Fruit fly (Drosophila melanogaster) whole organism, pupa: ENCODE data around the gene CG14034.
A peak's percentile ranks its signal among the peaks of the same experiment; 100 is the strongest.

Source experiments
- CG10348 ChIP-seq: fragments of 200-800 bp; sonication (Bioruptor generic); IDR thresholded peaks from 2 replicates; pipeline ENCODE4 v1.3.6; 2022; ENCODE audit warnings: missing biosample characterization, missing genetic modification characterization
- CG12605 ChIP-seq: fragments of 200-800 bp; sonication (Bioruptor generic); IDR thresholded peaks from 2 replicates; pipeline ENCODE4 v1.3.6; 2022; ENCODE audit warnings: missing biosample characterization, missing genetic modification characterization
- CG13204 ChIP-seq: fragments of 200-800 bp; sonication (Bioruptor generic); optimal IDR thresholded peaks from 2 replicates; lab custom pipeline; 2018; ENCODE audit warnings: missing biosample characterization, mild to moderate bottlenecking, missing genetic modification characterization, moderate library complexity
- CG14655 ChIP-seq: fragments of 200-800 bp; sonication (Bioruptor generic); optimal IDR thresholded peaks from 3 replicates; lab custom pipeline; 2017; ENCODE audit warnings: mild to moderate bottlenecking, missing biosample characterization, missing genetic modification reagents, missing genetic modification characterization
- CG15710 ChIP-seq: fragments of 200-800 bp; sonication (Bioruptor generic); optimal IDR thresholded peaks from 2 replicates; lab custom pipeline; 2018; ENCODE audit warnings: missing biosample characterization, mild to moderate bottlenecking, missing genetic modification characterization, moderate library complexity
- CG17806 ChIP-seq: fragments of 200-800 bp; sonication (Bioruptor generic); optimal IDR thresholded peaks from 2 replicates; lab custom pipeline; 2018; ENCODE audit warnings: missing biosample characterization, mild to moderate bottlenecking, missing genetic modification characterization, moderate library complexity
- CG32121 ChIP-seq: fragments of 200-800 bp; sonication (Bioruptor generic); IDR thresholded peaks from 2 replicates; pipeline ENCODE4 v1.3.6; 2022; ENCODE audit warnings: missing biosample characterization, missing genetic modification characterization
- CG34367 ChIP-seq: fragments of 200-800 bp; sonication (Bioruptor generic); optimal IDR thresholded peaks from 2 replicates; lab custom pipeline; 2018; ENCODE audit warnings: missing biosample characterization, mild to moderate bottlenecking, missing genetic modification characterization
- CG4496 ChIP-seq: fragments of 200-800 bp; sonication (Bioruptor generic); IDR thresholded peaks from 3 replicates; pipeline ENCODE4 v1.3.6; 2022; ENCODE audit warnings: missing biosample characterization, missing genetic modification characterization
- CG8159 ChIP-seq: fragments of 200-800 bp; sonication (Bioruptor generic); optimal IDR thresholded peaks from 3 replicates; lab custom pipeline; 2018; ENCODE audit warnings: missing biosample characterization, mild to moderate bottlenecking, missing genetic modification characterization, moderate library complexity
- CG8301 ChIP-seq: fragments of 200-800 bp; sonication (Bioruptor generic); optimal IDR thresholded peaks from 2 replicates; lab custom pipeline; 2018; ENCODE audit warnings: missing biosample characterization, mild to moderate bottlenecking, missing genetic modification characterization
- CG9948 ChIP-seq: fragments of 200-800 bp; sonication (Bioruptor generic); optimal IDR thresholded peaks from 2 replicates; lab custom pipeline; 2018; ENCODE audit warnings: missing biosample characterization, mild to moderate bottlenecking, missing genetic modification characterization, moderate library complexity
- D1 ChIP-seq: fragments of 200-800 bp; sonication (Bioruptor generic); optimal IDR thresholded peaks from 2 replicates; lab custom pipeline; 2018; ENCODE audit warnings: missing biosample characterization, mild to moderate bottlenecking, missing genetic modification characterization, moderate library complexity
- EcR ChIP-seq: fragments of 200-800 bp; sonication (Bioruptor generic); optimal IDR thresholded peaks from 3 replicates; lab custom pipeline; 2019; ENCODE audit warnings: missing biosample characterization, missing genetic modification characterization, mild to moderate bottlenecking, moderate library complexity, missing genetic modification reagents
- Ets98B ChIP-seq: fragments of 200-800 bp; sonication (Bioruptor generic); IDR thresholded peaks from 2 replicates; pipeline ENCODE4 v1.3.6; 2022; ENCODE audit warnings: missing biosample characterization, missing genetic modification characterization
- Pif1A ChIP-seq: fragments of 200-800 bp; sonication (Bioruptor generic); optimal IDR thresholded peaks from 3 replicates; lab custom pipeline; 2016; ENCODE audit warnings: missing biosample characterization, missing genetic modification characterization
- Pif1B ChIP-seq: fragments of 200-800 bp; sonication (Bioruptor generic); optimal IDR thresholded peaks from 3 replicates; lab custom pipeline; 2016; ENCODE audit warnings: missing biosample characterization, missing genetic modification characterization
- Snoo ChIP-seq: fragments of 200-800 bp; sonication (Bioruptor generic); optimal IDR thresholded peaks from 3 replicates; lab custom pipeline; 2017; ENCODE audit warnings: missing biosample characterization, mild to moderate bottlenecking, missing genetic modification characterization, inconsistent platforms
- fd96Ca ChIP-seq: fragments of 200-800 bp; sonication (Bioruptor generic); IDR thresholded peaks from 3 replicates; pipeline ENCODE4 v1.3.6; 2022; ENCODE audit warnings: missing biosample characterization, missing genetic modification characterization
- gl ChIP-seq: fragments of 200-800 bp; sonication (Bioruptor generic); optimal IDR thresholded peaks from 2 replicates; lab custom pipeline; 2018; ENCODE audit warnings: missing biosample characterization, mild to moderate bottlenecking, missing genetic modification characterization
- rn ChIP-seq: fragments of 200-800 bp; sonication (Bioruptor generic); IDR thresholded peaks from 2 replicates; pipeline ENCODE4 v1.3.6; 2022; ENCODE audit warnings: missing biosample characterization, missing genetic modification characterization

The CG14034 gene

DNA sequence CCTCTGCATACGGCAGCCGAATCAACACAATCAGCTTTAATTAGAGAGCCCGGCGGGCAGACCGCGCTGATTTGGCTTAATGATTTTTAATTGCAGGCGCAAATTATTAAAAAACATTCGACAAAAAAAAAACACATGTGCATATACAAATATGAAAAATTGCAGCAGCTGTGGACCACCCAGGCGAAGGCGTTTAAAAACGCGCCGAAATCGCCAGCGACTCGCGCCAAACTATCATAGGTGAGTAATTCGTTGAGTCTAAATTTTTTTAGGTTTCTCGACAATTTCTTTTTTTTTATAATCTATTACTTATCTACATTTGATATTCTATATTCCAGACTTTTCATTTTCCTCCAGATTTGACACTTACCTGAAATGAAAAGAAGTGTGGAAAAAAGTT is 12.9 kb upstream of the CG14034 start:
- no peak for TF ChIP-seq CG17806
- TF ChIP-seq EcR (GFP tag; lab: Kevin White, UChicago), result no peak
- no peak for TF ChIP-seq Pif1B
- TF ChIP-seq CG15710 (tag; lab: Kevin White, UChicago), result no peak
- no peak for TF ChIP-seq D1 (tag; lab: Kevin White, UChicago)
- TF ChIP-seq fd96Ca (GFP tag; lab: Robert Waterston, UW), result no peak
- TF ChIP-seq CG4496 (GFP tag; lab: Robert Waterston, UW), result no peak
- no peak for TF ChIP-seq CG10348
- no peak for TF ChIP-seq Pif1A (GFP tag; lab: Kevin White, UChicago)
- TF ChIP-seq CG14655, result no peak
- TF ChIP-seq gl, result no peak
- TF ChIP-seq CG13204, result no peak
- no peak for TF ChIP-seq Snoo
- TF ChIP-seq CG34367 (tag; lab: Kevin White, UChicago), result no peak
- TF ChIP-seq CG8159 (tag; lab: Kevin White, UChicago), result no peak

DNA sequence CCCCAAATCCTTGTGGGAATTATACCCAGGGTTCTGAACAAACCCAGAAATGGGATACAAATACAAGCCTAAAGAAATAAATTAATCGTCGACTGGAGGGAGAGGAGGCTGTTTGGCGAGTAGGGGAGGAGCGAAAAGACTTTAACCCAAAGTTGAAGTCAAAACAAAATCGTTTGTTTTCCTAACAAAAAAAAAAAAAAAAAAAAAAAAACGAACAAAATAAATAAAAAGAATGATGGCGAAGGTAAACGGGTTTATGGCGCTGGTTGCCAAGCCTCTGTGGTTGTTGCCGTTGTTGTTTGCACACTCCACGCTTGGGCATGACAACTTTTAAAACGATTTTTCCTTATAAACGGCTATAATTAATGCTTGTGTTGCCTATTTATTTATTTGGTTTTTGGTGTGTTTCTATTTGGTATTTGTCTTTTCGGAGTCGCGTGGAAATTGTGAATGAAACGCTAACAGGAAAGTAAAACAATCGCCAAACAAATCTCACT is 12.3 kb upstream of the CG14034 start:
- TF ChIP-seq CG32121 (GFP tag; lab: Robert Waterston, UW) (no peak), EcR (GFP tag; lab: Kevin White, UChicago) (no peak), CG14655 (no peak), fd96Ca (GFP tag; lab: Robert Waterston, UW) (peak; percentile 21; the same call in 1 of the 3 replicates), CG15710 (tag; lab: Kevin White, UChicago) (no peak), CG8301 (tag; lab: Kevin White, UChicago) (no peak), CG34367 (tag; lab: Kevin White, UChicago) (no peak), Snoo (no peak), CG8159 (tag; lab: Kevin White, UChicago) (no peak), Ets98B (GFP tag; lab: Robert Waterston, UW) (peak; percentile 13; the same call in 1 of the 2 replicates), CG9948 (tag; lab: Kevin White, UChicago) (no peak), CG10348 (no peak), CG4496 (GFP tag; lab: Robert Waterston, UW) (no peak), CG17806 (no peak), Pif1B (no peak), Pif1A (GFP tag; lab: Kevin White, UChicago) (no peak), D1 (tag; lab: Kevin White, UChicago) (no peak), gl (no peak), CG12605 (GFP tag; lab: Robert Waterston, UW) (peak; percentile 34; the same call in 1 of the 2 replicates), CG13204 (no peak)

DNA sequence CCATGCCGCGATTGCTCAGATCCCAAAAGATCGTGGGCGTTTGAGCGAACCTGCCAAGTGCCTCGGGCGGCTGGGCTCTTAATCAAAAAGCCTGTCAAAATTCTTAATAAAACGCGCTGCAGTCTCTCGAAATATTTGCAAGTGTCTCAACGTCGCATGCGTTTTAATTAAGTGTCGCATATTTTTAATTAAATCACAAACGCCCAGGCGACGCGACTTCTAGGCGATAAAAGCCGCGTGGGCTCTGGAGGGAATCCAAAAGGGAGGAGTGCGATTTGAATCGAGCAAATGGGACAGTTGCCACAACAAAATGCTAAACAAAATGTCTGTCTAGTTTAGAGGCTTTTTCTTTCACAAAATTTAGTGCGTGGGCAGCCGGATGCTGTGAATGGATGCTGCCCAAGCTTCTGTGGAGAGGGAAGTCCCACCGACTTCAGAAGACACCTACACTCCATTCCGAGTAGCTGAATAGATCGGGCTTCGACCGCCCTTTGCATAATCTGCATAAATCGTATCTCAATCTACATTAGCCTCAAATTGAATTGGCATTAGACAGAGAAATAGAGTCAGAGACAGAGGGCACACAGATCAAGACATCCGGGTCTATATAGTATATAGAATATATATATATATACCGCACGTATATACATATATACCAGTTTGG is 10.7 kb upstream of the CG14034 start:
- no peak for TF ChIP-seq CG14655
- no peak for TF ChIP-seq CG32121 (GFP tag; lab: Robert Waterston, UW)
- no peak for TF ChIP-seq CG15710 (tag; lab: Kevin White, UChicago)
- TF ChIP-seq CG8159 (tag; lab: Kevin White, UChicago), result no peak
- TF ChIP-seq CG4496 (GFP tag; lab: Robert Waterston, UW), result no peak
- TF ChIP-seq gl, result no peak
- TF ChIP-seq CG34367 (tag; lab: Kevin White, UChicago), result no peak
- TF ChIP-seq CG10348, result no peak
- TF ChIP-seq, all 21 proteins: peak for 0

DNA sequence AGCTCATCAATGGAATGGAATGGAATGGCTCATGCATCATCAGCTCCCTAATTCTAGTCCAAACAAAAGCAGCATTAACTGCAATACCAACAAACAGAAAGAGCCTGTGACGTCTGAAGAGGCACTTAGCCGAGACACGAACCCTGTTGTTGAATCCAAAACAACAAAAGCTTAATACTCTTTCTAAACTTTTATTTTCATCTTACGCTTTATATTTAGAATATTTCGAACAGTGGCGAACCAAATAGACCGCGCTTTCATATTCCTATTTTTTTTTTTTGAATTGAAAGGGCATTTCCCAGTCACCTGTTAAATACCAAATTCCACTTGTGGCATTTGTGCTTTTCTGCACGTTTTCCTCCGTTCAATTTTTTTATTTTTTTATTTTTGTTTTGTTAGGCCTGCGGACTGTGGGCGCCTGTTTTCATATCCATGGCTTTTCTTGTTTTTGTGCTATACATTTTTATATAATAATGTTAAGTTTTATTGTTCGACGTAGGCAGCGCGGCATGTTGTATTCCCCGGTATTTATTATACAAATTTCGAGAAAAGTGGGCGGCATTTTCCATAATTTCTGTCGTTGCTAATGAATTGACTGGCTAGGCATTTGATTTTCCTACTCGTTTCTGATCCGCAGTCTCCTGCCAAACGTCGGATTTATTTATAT is 9.3 kb upstream of the CG14034 start:
- TF ChIP-seq fd96Ca (GFP tag; lab: Robert Waterston, UW) (peak; percentile 80; the same call in 2 of the 3 replicates), CG8159 (tag; lab: Kevin White, UChicago) (no peak), Pif1B (peak; percentile 39), CG12605 (GFP tag; lab: Robert Waterston, UW) (peak; percentile 61), CG9948 (tag; lab: Kevin White, UChicago) (peak; percentile 0), EcR (GFP tag; lab: Kevin White, UChicago) (no peak), CG4496 (GFP tag; lab: Robert Waterston, UW) (peak; percentile 72), CG17806 (no peak), CG34367 (tag; lab: Kevin White, UChicago) (no peak), Snoo (no peak), CG10348 (no peak), D1 (tag; lab: Kevin White, UChicago) (no peak), CG8301 (tag; lab: Kevin White, UChicago) (peak; percentile 29), CG32121 (GFP tag; lab: Robert Waterston, UW) (peak; percentile 81), Pif1A (GFP tag; lab: Kevin White, UChicago) (peak; percentile 63), CG15710 (tag; lab: Kevin White, UChicago) (no peak), rn (GFP tag; lab: Robert Waterston, UW) (peak; percentile 30; the same call in 1 of the 2 replicates), CG13204 (no peak), Ets98B (GFP tag; lab: Robert Waterston, UW) (peak; percentile 76), gl (no peak), CG14655 (peak; percentile 38)

DNA sequence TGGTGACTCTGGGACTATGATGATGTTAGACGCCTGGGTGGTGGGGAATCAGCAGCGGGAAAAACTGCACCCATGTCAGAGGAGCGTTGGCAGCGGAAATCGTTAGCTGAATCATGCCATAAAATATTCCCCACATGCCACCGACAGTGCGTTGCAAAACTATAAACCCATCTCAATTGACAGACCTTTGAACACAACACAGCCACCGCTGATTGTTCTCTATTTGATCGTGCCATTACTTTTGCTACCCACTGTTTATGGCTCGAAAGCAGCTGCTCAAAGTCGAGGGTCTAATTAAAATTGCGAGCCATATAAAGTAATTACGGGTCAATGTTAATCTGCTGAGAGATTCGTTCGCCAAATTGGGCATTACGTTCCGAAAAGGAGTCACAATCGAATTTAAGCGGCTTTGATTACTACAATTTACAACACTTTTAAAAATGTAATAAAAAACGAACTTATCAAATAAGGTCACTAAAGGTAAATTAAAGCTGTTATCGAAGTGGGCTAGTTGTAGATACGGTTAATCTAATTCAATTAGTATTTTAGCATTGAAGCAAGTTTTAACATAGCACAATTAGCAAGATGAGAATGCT is 8.5 kb upstream of the CG14034 start:
- no peak for TF ChIP-seq CG32121 (GFP tag; lab: Robert Waterston, UW)
- TF ChIP-seq CG4496 (GFP tag; lab: Robert Waterston, UW), result peak; percentile 41; the same call in 2 of the 3 replicates
- TF ChIP-seq CG8301 (tag; lab: Kevin White, UChicago), result no peak
